Worm (Caenorhabditis elegans) whole organism, L4 larva: Measurements from ENCODE around the gene W02B8.1.

Experiments
- F37D6.2 ChIP-seq: sonication (generic microtip); optimal IDR thresholded peaks from 2 replicates; lab custom pipeline; 2016; ENCODE audit warnings: mild to moderate bottlenecking, missing genetic modification characterization, missing compliant biosample characterization
- F44E2.7 ChIP-seq: fragments of 200-800 bp; sonication (Bioruptor generic); IDR thresholded peaks from 2 replicates; pipeline ENCODE4 v2.1.2; 2022; ENCODE audit warnings: missing genetic modification characterization, missing compliant biosample characterization
- Y105C5A.15 ChIP-seq: fragments of 200-800 bp; sonication (Bioruptor generic); IDR thresholded peaks from 2 replicates; pipeline ENCODE4 v1.3.6; 2022; ENCODE audit warnings: missing genetic modification characterization, missing compliant biosample characterization
- Y5F2A.4 ChIP-seq: fragments of 200-800 bp; sonication (Bioruptor generic); optimal IDR thresholded peaks from 2 replicates; lab custom pipeline; 2018; ENCODE audit warnings: mild to moderate bottlenecking, missing genetic modification characterization, missing compliant biosample characterization
- ZK337.2 ChIP-seq: fragments of 200-800 bp; sonication (Bioruptor generic); IDR thresholded peaks from 2 replicates; pipeline ENCODE4 v1.3.6; 2022; ENCODE audit warnings: missing genetic modification reagents, missing genetic modification characterization, missing compliant biosample characterization
- ama-1 ChIP-seq: fragments of 150-350 bp; optimal IDR thresholded peaks from 2 replicates; lab custom pipeline; 2014; ENCODE audit warnings: inconsistent platforms, mixed read lengths
- arid-1 ChIP-seq: fragments of 200-800 bp; sonication (Bioruptor generic); conservative IDR thresholded peaks from 2 replicates; pipeline ENCODE4 v1.3.6; 2022; ENCODE audit warnings: missing genetic modification reagents, missing genetic modification characterization, missing compliant biosample characterization
- attf-4 ChIP-seq: sonication (generic microtip); optimal IDR thresholded peaks from 3 replicates; lab custom pipeline; 2017; ENCODE audit warnings: missing biosample characterization, missing genetic modification characterization
- ces-1 ChIP-seq: fragments of 150-350 bp; sonication (generic microtip); optimal IDR thresholded peaks from 4 replicates; lab custom pipeline; 2014; ENCODE audit warnings: missing biosample characterization, missing genetic modification reagents, missing genetic modification characterization
- cey-2 ChIP-seq: sonication (generic microtip); optimal IDR thresholded peaks from 3 replicates; lab custom pipeline; 2017; ENCODE audit warnings: missing genetic modification characterization, mild to moderate bottlenecking, missing compliant biosample characterization, antibody characterized with exemption, borderline replicate concordance; ENCODE audit not compliant: insufficient read depth
- ctbp-1 ChIP-seq: fragments of 200-800 bp; sonication (Bioruptor generic); IDR thresholded peaks from 2 replicates; pipeline ENCODE4 v1.3.6; 2022; ENCODE audit warnings: missing genetic modification reagents, missing genetic modification characterization, missing compliant biosample characterization
- daf-8 ChIP-seq: fragments of 200-800 bp; sonication (Bioruptor generic); IDR thresholded peaks from 2 replicates; pipeline ENCODE4 v1.3.6; 2022; ENCODE audit warnings: missing genetic modification characterization, missing compliant biosample characterization
- dmd-8 ChIP-seq: fragments of 200-800 bp; sonication (Bioruptor generic); IDR thresholded peaks from 2 replicates; pipeline ENCODE4 v1.3.6; 2022; ENCODE audit warnings: missing genetic modification characterization, missing compliant biosample characterization
- dmd-9 ChIP-seq: fragments of 200-800 bp; sonication (Bioruptor generic); IDR thresholded peaks from 2 replicates; pipeline ENCODE4 v1.3.6; 2022; ENCODE audit warnings: missing genetic modification reagents, missing genetic modification characterization, missing compliant biosample characterization
- dpl-1 ChIP-seq: fragments of 150-350 bp; optimal IDR thresholded peaks from 2 replicates; lab custom pipeline; 2014; ENCODE audit warnings: missing biosample characterization, missing genetic modification reagents, missing genetic modification characterization
- duxl-1 ChIP-seq: sonication (generic microtip); optimal IDR thresholded peaks from 2 replicates; lab custom pipeline; 2016; ENCODE audit warnings: mild to moderate bottlenecking, missing genetic modification characterization, moderate library complexity, missing compliant biosample characterization; ENCODE audit not compliant: poor library complexity
- dve-1 ChIP-seq: sonication (generic microtip); optimal IDR thresholded peaks from 2 replicates; lab custom pipeline; 2017; ENCODE audit warnings: antibody characterized with exemption, mild to moderate bottlenecking, missing genetic modification characterization, missing compliant biosample characterization; ENCODE audit not compliant: insufficient read depth
- egl-27 ChIP-seq: sonication (generic microtip); optimal IDR thresholded peaks from 3 replicates; lab custom pipeline; 2017; ENCODE audit warnings: missing biosample characterization, missing genetic modification reagents, missing genetic modification characterization
- egl-43 ChIP-seq: fragments of 200-800 bp; sonication (Bioruptor generic); IDR thresholded peaks from 2 replicates; pipeline ENCODE4 v1.3.6; 2022; ENCODE audit warnings: missing genetic modification reagents, missing genetic modification characterization, missing compliant biosample characterization
- gei-8 ChIP-seq: fragments of 200-800 bp; sonication (Bioruptor generic); optimal IDR thresholded peaks from 2 replicates; lab custom pipeline; 2018; ENCODE audit warnings: mild to moderate bottlenecking, missing genetic modification characterization, missing compliant biosample characterization
- hlh-11 ChIP-seq: fragments of 200-800 bp; sonication (Bioruptor generic); optimal IDR thresholded peaks from 2 replicates; lab custom pipeline; 2018; ENCODE audit warnings: mild to moderate bottlenecking, missing genetic modification characterization, missing compliant biosample characterization
- hlh-30 ChIP-seq: sonication (generic microtip); optimal IDR thresholded peaks from 2 replicates; lab custom pipeline; 2017; ENCODE audit warnings: antibody characterized with exemption, mild to moderate bottlenecking, missing genetic modification characterization, missing compliant biosample characterization; ENCODE audit not compliant: insufficient read depth
- jun-1 ChIP-seq: fragments of 150-350 bp; optimal IDR thresholded peaks from 2 replicates; lab custom pipeline; 2014; ENCODE audit warnings: missing biosample characterization, missing genetic modification reagents, missing genetic modification characterization
- lim-7 ChIP-seq: fragments of 200-800 bp; sonication (Bioruptor generic); IDR thresholded peaks from 2 replicates; pipeline ENCODE4 v1.3.6; 2022; ENCODE audit warnings: missing genetic modification characterization, missing compliant biosample characterization
- lin-15B ChIP-seq: fragments of 150-350 bp; sonication (generic microtip); optimal IDR thresholded peaks from 3 replicates; lab custom pipeline; 2014; ENCODE audit warnings: missing biosample characterization, missing genetic modification characterization
- lin-38 ChIP-seq: fragments of 200-800 bp; sonication (Bioruptor generic); IDR thresholded peaks from 2 replicates; pipeline ENCODE4 v1.3.6; 2022; ENCODE audit warnings: missing genetic modification reagents, missing genetic modification characterization, missing compliant biosample characterization
- lin-39 ChIP-seq: fragments of 150-350 bp; optimal IDR thresholded peaks from 2 replicates; lab custom pipeline; 2014; ENCODE audit warnings: missing biosample characterization, missing genetic modification reagents, missing genetic modification characterization
- lir-3 ChIP-seq: sonication (generic microtip); optimal IDR thresholded peaks from 2 replicates; lab custom pipeline; 2016; ENCODE audit warnings: mild to moderate bottlenecking, missing genetic modification characterization, missing compliant biosample characterization
- madf-9 ChIP-seq: fragments of 200-800 bp; sonication (Bioruptor generic); conservative IDR thresholded peaks from 2 replicates; pipeline ENCODE4 v1.3.6; 2022; ENCODE audit warnings: missing genetic modification reagents, missing genetic modification characterization, missing compliant biosample characterization
- mdl-1 ChIP-seq, 2 experiments: fragments of 150-350 bp in 1 of 2; sonication (generic microtip) in 1 of 2; optimal IDR thresholded peaks; 2 replicates each; lab custom pipeline; 2014 to 2017; ENCODE audit warnings: missing biosample characterization in 2 of 2, missing genetic modification characterization in 2 of 2
- mdt-29 ChIP-seq: fragments of 200-800 bp; sonication (Bioruptor generic); IDR thresholded peaks from 2 replicates; pipeline ENCODE4 v1.3.6; 2022; ENCODE audit warnings: missing genetic modification reagents, missing genetic modification characterization, missing compliant biosample characterization
- mep-1 ChIP-seq: fragments of 150-350 bp; sonication (generic microtip); optimal IDR thresholded peaks from 3 replicates; lab custom pipeline; 2014; ENCODE audit warnings: missing biosample characterization, missing genetic modification characterization
- mes-2 ChIP-seq: sonication (generic microtip); optimal IDR thresholded peaks from 2 replicates; lab custom pipeline; 2016; ENCODE audit warnings: missing genotype, mild to moderate bottlenecking, missing genetic modification characterization, missing compliant biosample characterization; ENCODE audit not compliant: poor library complexity, severe bottlenecking
- mxl-2 ChIP-seq: fragments of 200-800 bp; sonication (Bioruptor generic); conservative IDR thresholded peaks from 2 replicates; pipeline ENCODE4 v1.3.6; 2022; ENCODE audit warnings: missing genetic modification reagents, missing genetic modification characterization, missing compliant biosample characterization
- mxl-3 ChIP-seq: fragments of 200-800 bp; sonication (Bioruptor generic); optimal IDR thresholded peaks from 2 replicates; lab custom pipeline; 2018; ENCODE audit warnings: mild to moderate bottlenecking, missing genetic modification characterization, missing compliant biosample characterization
- nhr-10 ChIP-seq: fragments of 150-350 bp; optimal IDR thresholded peaks from 2 replicates; lab custom pipeline; 2014; ENCODE audit warnings: missing biosample characterization, missing genetic modification characterization
- nhr-111 ChIP-seq: fragments of 200-800 bp; sonication (Bioruptor generic); optimal IDR thresholded peaks from 2 replicates; lab custom pipeline; 2018; ENCODE audit warnings: mild to moderate bottlenecking, missing genetic modification characterization, missing compliant biosample characterization
- nhr-237 ChIP-seq: sonication (generic microtip); optimal IDR thresholded peaks from 2 replicates; lab custom pipeline; 2017; ENCODE audit warnings: missing biosample characterization, missing genetic modification characterization
- nhr-25 ChIP-seq: sonication (generic microtip); optimal IDR thresholded peaks from 2 replicates; lab custom pipeline; 2017; ENCODE audit warnings: missing genetic modification characterization, mild to moderate bottlenecking, missing compliant biosample characterization, antibody characterized with exemption, moderate library complexity, borderline replicate concordance; ENCODE audit not compliant: insufficient read depth
- nhr-41 ChIP-seq: fragments of 200-800 bp; sonication (Bioruptor generic); IDR thresholded peaks from 2 replicates; pipeline ENCODE4 v1.3.6; 2022; ENCODE audit warnings: missing genetic modification reagents, missing genetic modification characterization, missing compliant biosample characterization
- nhr-76 ChIP-seq: fragments of 150-350 bp; optimal IDR thresholded peaks from 2 replicates; lab custom pipeline; 2014; ENCODE audit warnings: missing biosample characterization, missing genetic modification characterization
- pqm-1 ChIP-seq: sonication (generic microtip); optimal IDR thresholded peaks from 2 replicates; lab custom pipeline; 2017; ENCODE audit warnings: missing biosample characterization, missing genetic modification characterization
- rbr-2 ChIP-seq: sonication (generic microtip); optimal IDR thresholded peaks from 2 replicates; lab custom pipeline; 2016; ENCODE audit warnings: missing genotype, missing genetic modification characterization, missing compliant biosample characterization
- saeg-2 ChIP-seq: fragments of 200-800 bp; sonication (Bioruptor generic); IDR thresholded peaks from 2 replicates; pipeline ENCODE4 v1.3.6; 2022; ENCODE audit warnings: missing genetic modification reagents, missing genetic modification characterization, missing compliant biosample characterization
- sdz-12 ChIP-seq: fragments of 200-800 bp; sonication (Bioruptor generic); optimal IDR thresholded peaks from 2 replicates; lab custom pipeline; 2018; ENCODE audit warnings: mild to moderate bottlenecking, missing genetic modification characterization, missing compliant biosample characterization
- skn-1 ChIP-seq: fragments of 150-350 bp; optimal IDR thresholded peaks from 2 replicates; lab custom pipeline; 2014; ENCODE audit warnings: missing biosample characterization, missing genetic modification characterization
- spr-1 ChIP-seq: sonication (generic microtip); optimal IDR thresholded peaks from 2 replicates; lab custom pipeline; 2016; ENCODE audit warnings: mild to moderate bottlenecking, missing genetic modification characterization, missing compliant biosample characterization
- tra-1 ChIP-seq: fragments of 200-800 bp; sonication (Bioruptor generic); IDR thresholded peaks from 2 replicates; pipeline ENCODE4 v1.3.6; 2022; ENCODE audit warnings: missing genetic modification reagents, missing genetic modification characterization, missing compliant biosample characterization
- unc-39 ChIP-seq: sonication (generic microtip); optimal IDR thresholded peaks from 2 replicates; lab custom pipeline; 2017; ENCODE audit warnings: missing biosample characterization, missing genetic modification characterization
- ztf-11 ChIP-seq: fragments of 150-350 bp; optimal IDR thresholded peaks from 2 replicates; lab custom pipeline; 2014; ENCODE audit warnings: missing biosample characterization, missing genetic modification characterization

Gene W02B8.1

DNA sequence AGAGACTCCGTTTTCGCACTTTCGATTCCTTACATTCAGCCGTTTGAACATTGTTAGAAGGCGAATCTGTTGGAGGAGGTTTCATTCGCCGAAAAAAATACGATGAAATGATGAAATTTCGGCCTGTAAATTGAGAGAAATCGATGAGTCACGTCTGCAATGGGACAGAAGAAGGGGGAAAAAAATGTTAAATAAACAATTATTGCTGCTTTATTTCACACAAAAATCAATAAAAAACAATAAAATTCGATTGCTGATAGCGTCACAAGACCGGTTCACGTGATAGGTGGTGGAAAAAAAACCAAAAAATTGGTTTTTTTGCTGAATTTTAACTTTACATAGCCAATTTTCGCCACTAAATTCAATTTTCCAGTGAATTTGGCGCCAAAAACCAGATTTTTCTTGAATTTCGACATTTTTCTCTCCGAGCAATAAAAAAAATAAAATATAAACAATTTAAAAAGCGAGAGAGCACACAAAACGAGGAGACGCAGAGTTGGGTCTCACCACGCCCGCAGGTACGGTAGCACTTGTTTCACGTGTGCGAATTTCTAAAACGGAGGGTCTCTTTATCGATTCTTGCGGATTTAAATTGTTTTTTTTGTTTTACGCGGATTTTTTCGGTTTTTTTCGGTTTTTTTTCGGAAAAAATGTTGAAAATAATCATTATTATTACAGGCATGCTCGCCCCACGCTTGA lies 29.6 kb downstream of the W02B8.1 start, which contains the start of the genes cup-14 and ndub-8:
cup-14 (minus strand) TSS at position 51 of the 699 bp plus-strand sequence.
ndub-8 (plus strand) TSS at position 679 of the 699 bp plus-strand sequence.
- TF ChIP-seq mdl-1 (tag; optimal IDR thresholded peaks at IDR 0.05; lab: Kevin White, UChicago) (peak; percentile 61 to 85), gei-8 (GFP tag; lab: Kevin White, UChicago) (no peak), madf-9 (GFP tag; lab: Robert Waterston, UW) (no peak), dpl-1 (GFP tag; lab: Kevin White, UChicago) (peak; percentile 86), ama-1 (lab: Kevin White, UChicago) (no peak), lim-7 (GFP tag; lab: Robert Waterston, UW) (no peak), dmd-9 (no peak), mep-1 (tag; lab: Kevin White, UChicago) (peak; percentile 87), nhr-41 (GFP tag; lab: Robert Waterston, UW) (no peak), rbr-2 (tag; lab: Kevin White, UChicago) (peak; percentile 71), nhr-10 (no peak), attf-4 (peak; percentile 6), arid-1 (GFP tag; lab: Robert Waterston, UW) (0 out of 2 replicates have a peak, but pooled peaks have one; percentile 41), sdz-12 (GFP tag; lab: Kevin White, UChicago) (no peak), lin-39 (tag; lab: Kevin White, UChicago) (no peak), duxl-1 (tag; lab: Kevin White, UChicago) (peak; percentile 51), saeg-2 (GFP tag; lab: Robert Waterston, UW) (no peak), mxl-3 (GFP tag; lab: Kevin White, UChicago) (no peak), lin-38 (peak; percentile 84), Y5F2A.4 (no peak), nhr-25 (tag; lab: Kevin White, UChicago) (peak; percentile 44), dve-1 (tag; lab: Kevin White, UChicago) (peak; percentile 88), mdt-29 (GFP tag; lab: Robert Waterston, UW) (no peak), nhr-111 (GFP tag; lab: Kevin White, UChicago) (no peak), ctbp-1 (GFP tag; lab: Robert Waterston, UW) (no peak), lin-15B (tag; lab: Kevin White, UChicago) (no peak), F44E2.7 (GFP tag; lab: Robert Waterston, UW) (no peak), F37D6.2 (tag; lab: Kevin White, UChicago) (peak; percentile 15), hlh-11 (tag; lab: Kevin White, UChicago) (peak; percentile 75), ztf-11 (no peak), skn-1 (tag; lab: Kevin White, UChicago) (no peak), nhr-237 (tag; lab: Kevin White, UChicago) (no peak), hlh-30 (tag; lab: Kevin White, UChicago) (peak; percentile 98), daf-8 (GFP tag; lab: Robert Waterston, UW) (no peak), cey-2 (tag; lab: Kevin White, UChicago) (no peak), spr-1 (peak; percentile 50), mxl-2 (GFP tag; lab: Robert Waterston, UW) (no peak), dmd-8 (GFP tag; lab: Robert Waterston, UW) (no peak), egl-27 (no peak), Y105C5A.15 (GFP tag; lab: Robert Waterston, UW) (no peak), pqm-1 (no peak), ZK337.2 (no peak), lir-3 (no peak), nhr-76 (tag; lab: Kevin White, UChicago) (no peak), egl-43 (GFP tag; lab: Robert Waterston, UW) (no peak), mes-2 (tag; lab: Kevin White, UChicago) (peak; percentile 93), ces-1 (peak; percentile 69), tra-1 (no peak), unc-39 (tag; lab: Kevin White, UChicago) (no peak), jun-1 (tag; lab: Kevin White, UChicago) (peak; percentile 29)
